Fruit fly (Drosophila melanogaster) whole organism, embryonic: ENCODE data around the gene mei-P26.

ENCODE experiments used
- Adf1 ChIP-seq: fragments of 200-800 bp; sonication (Bioruptor generic); IDR thresholded peaks from 2 replicates; pipeline ENCODE4 v1.3.6; 2022; ENCODE audit warnings: missing biosample characterization, missing genetic modification characterization
- Antp ChIP-seq: fragments of 200-800 bp; sonication (Bioruptor generic); optimal IDR thresholded peaks from 3 replicates; lab custom pipeline; 2016; ENCODE audit warnings: missing biosample characterization, missing genetic modification characterization
- Atf-2 ChIP-seq: fragments of 200-800 bp; sonication (Bioruptor generic); optimal IDR thresholded peaks from 2 replicates; lab custom pipeline; 2016; ENCODE audit warnings: missing biosample characterization, missing genetic modification characterization
- B-H1 ChIP-seq: fragments of 200-800 bp; sonication (Bioruptor generic); IDR thresholded peaks from 3 replicates; pipeline ENCODE4 v1.3.6; 2022; ENCODE audit warnings: missing biosample characterization, missing genetic modification characterization
- CG10147 ChIP-seq: fragments of 200-800 bp; sonication (Bioruptor generic); optimal IDR thresholded peaks from 2 replicates; lab custom pipeline; 2019; ENCODE audit warnings: missing biosample characterization, mild to moderate bottlenecking, missing genetic modification characterization, moderate library complexity
- CG10366 ChIP-seq: fragments of 200-800 bp; sonication (Bioruptor generic); IDR thresholded peaks from 2 replicates; pipeline ENCODE4 v1.3.6; 2022; ENCODE audit warnings: missing biosample characterization, missing genetic modification characterization
- CG14014 ChIP-seq: fragments of 200-800 bp; sonication (Bioruptor generic); IDR thresholded peaks from 2 replicates; pipeline ENCODE4 v1.3.6; 2022; ENCODE audit warnings: missing biosample characterization, missing genetic modification characterization
- CG16779 ChIP-seq: fragments of 200-800 bp; sonication (Bioruptor generic); IDR thresholded peaks from 2 replicates; pipeline ENCODE4 v1.3.6; 2022; ENCODE audit warnings: missing biosample characterization, missing genetic modification characterization
- CG18619 ChIP-seq: fragments of 200-800 bp; sonication (Bioruptor generic); optimal IDR thresholded peaks from 3 replicates; lab custom pipeline; 2017; ENCODE audit warnings: missing biosample characterization, mild to moderate bottlenecking, missing genetic modification characterization
- CG18764 ChIP-seq: fragments of 200-800 bp; sonication (Bioruptor generic); optimal IDR thresholded peaks from 3 replicates; lab custom pipeline; 2016; ENCODE audit warnings: missing biosample characterization, missing genetic modification characterization
- CG32767 ChIP-seq: fragments of 200-800 bp; sonication (Bioruptor generic); IDR thresholded peaks from 2 replicates; pipeline ENCODE4 v1.3.6; 2022; ENCODE audit warnings: missing biosample characterization, missing genetic modification characterization
- CG3995 ChIP-seq: fragments of 200-800 bp; sonication (Bioruptor generic); optimal IDR thresholded peaks from 3 replicates; lab custom pipeline; 2016; ENCODE audit warnings: missing biosample characterization, missing genetic modification characterization
- CG43689 ChIP-seq: fragments of 200-800 bp; sonication (Bioruptor generic); IDR thresholded peaks from 2 replicates; pipeline ENCODE4 v1.3.6; 2022; ENCODE audit warnings: missing biosample characterization, missing genetic modification characterization
- CG4617 ChIP-seq: fragments of 200-800 bp; sonication (Bioruptor generic); optimal IDR thresholded peaks from 3 replicates; lab custom pipeline; 2016; ENCODE audit warnings: missing biosample characterization, missing genetic modification characterization, borderline replicate concordance
- CG5180 ChIP-seq: fragments of 200-800 bp; sonication (Bioruptor generic); optimal IDR thresholded peaks from 3 replicates; lab custom pipeline; 2017; ENCODE audit warnings: missing biosample characterization, missing genetic modification characterization, mild to moderate bottlenecking, moderate library complexity, missing genetic modification reagents
- CG6689 ChIP-seq: fragments of 200-800 bp; sonication (Bioruptor generic); IDR thresholded peaks from 2 replicates; pipeline ENCODE4 v1.3.6; 2022; ENCODE audit warnings: missing biosample characterization, missing genetic modification characterization
- CG6765 ChIP-seq: fragments of 200-800 bp; sonication (Bioruptor generic); optimal IDR thresholded peaks from 3 replicates; lab custom pipeline; 2017; ENCODE audit warnings: missing biosample characterization, mild to moderate bottlenecking, missing genetic modification characterization
- CG7987 ChIP-seq: fragments of 200-800 bp; sonication (Bioruptor generic); optimal IDR thresholded peaks from 2 replicates; lab custom pipeline; 2018; ENCODE audit warnings: missing biosample characterization, mild to moderate bottlenecking, missing genetic modification characterization, moderate library complexity
- CG9817 ChIP-seq: fragments of 200-800 bp; sonication (Bioruptor generic); optimal IDR thresholded peaks from 2 replicates; lab custom pipeline; 2018; ENCODE audit warnings: missing biosample characterization, mild to moderate bottlenecking, missing genetic modification characterization, moderate library complexity
- CG9932 ChIP-seq: fragments of 200-800 bp; sonication (Bioruptor generic); IDR thresholded peaks from 2 replicates; pipeline ENCODE4 v1.3.6; 2022; ENCODE audit warnings: missing biosample characterization, missing genetic modification characterization
- CHES-1-like ChIP-seq: fragments of 200-800 bp; sonication (Bioruptor generic); optimal IDR thresholded peaks from 2 replicates; lab custom pipeline; 2016; ENCODE audit warnings: missing biosample characterization, missing genetic modification characterization
- Dek ChIP-seq: fragments of 200-800 bp; sonication (Bioruptor generic); optimal IDR thresholded peaks from 3 replicates; lab custom pipeline; 2019; ENCODE audit warnings: missing biosample characterization, mild to moderate bottlenecking, missing genetic modification characterization, moderate library complexity
- E2f1 ChIP-seq: fragments of 200-800 bp; sonication (Bioruptor generic); IDR thresholded peaks from 2 replicates; pipeline ENCODE4 v1.3.6; 2022; ENCODE audit warnings: missing biosample characterization, missing genetic modification characterization
- H2.0 ChIP-seq: fragments of 200-800 bp; sonication (Bioruptor generic); IDR thresholded peaks from 2 replicates; pipeline ENCODE4 v1.3.6; 2022; ENCODE audit warnings: missing biosample characterization, missing genetic modification characterization
- Rfx ChIP-seq: fragments of 200-800 bp; sonication (Bioruptor generic); IDR thresholded peaks from 2 replicates; pipeline ENCODE4 v1.3.6; 2022; ENCODE audit warnings: missing biosample characterization, missing genetic modification characterization
- Sox100B ChIP-seq: fragments of 200-800 bp; sonication (Bioruptor generic); optimal IDR thresholded peaks from 3 replicates; lab custom pipeline; 2018; ENCODE audit warnings: missing biosample characterization, mild to moderate bottlenecking, missing genetic modification characterization
- Sox102F ChIP-seq: fragments of 200-800 bp; sonication (Bioruptor generic); optimal IDR thresholded peaks from 2 replicates; lab custom pipeline; 2018; ENCODE audit warnings: missing biosample characterization, mild to moderate bottlenecking, missing genetic modification characterization, moderate library complexity
- YL-1 ChIP-seq: fragments of 200-800 bp; sonication (Bioruptor generic); optimal IDR thresholded peaks from 3 replicates; lab custom pipeline; 2017; ENCODE audit warnings: missing biosample characterization, mild to moderate bottlenecking, missing genetic modification characterization
- chif ChIP-seq, 2 experiments: fragments of 200-800 bp; sonication (Bioruptor generic); optimal IDR thresholded peaks; 3 replicates each; lab custom pipeline; 2016; ENCODE audit warnings: missing biosample characterization in 2 of 2, missing genetic modification characterization in 2 of 2
- crp ChIP-seq, 2 experiments: fragments of 200-800 bp; sonication (Bioruptor generic); optimal IDR thresholded peaks; 2 replicates in 1 of 2; 3 replicates in 1 of 2; lab custom pipeline; 2017; ENCODE audit warnings: missing biosample characterization in 2 of 2, missing genetic modification characterization in 2 of 2, mild to moderate bottlenecking in 1 of 2, moderate library complexity in 1 of 2
- cwo ChIP-seq: fragments of 200-800 bp; sonication (Bioruptor generic); optimal IDR thresholded peaks from 3 replicates; lab custom pipeline; 2017; ENCODE audit warnings: missing biosample characterization, missing genetic modification characterization, mild to moderate bottlenecking, moderate library complexity, missing genetic modification reagents
- danr ChIP-seq: fragments of 200-800 bp; sonication (Bioruptor generic); IDR thresholded peaks from 2 replicates; pipeline ENCODE4 v1.3.6; 2022; ENCODE audit warnings: missing biosample characterization, missing genetic modification characterization
- fu2 ChIP-seq: fragments of 200-800 bp; sonication (Bioruptor generic); optimal IDR thresholded peaks from 2 replicates; lab custom pipeline; 2016; ENCODE audit warnings: missing biosample characterization, missing genetic modification characterization
- gcm ChIP-seq: fragments of 200-800 bp; sonication (Bioruptor generic); optimal IDR thresholded peaks from 2 replicates; lab custom pipeline; 2019; ENCODE audit warnings: missing biosample characterization, mild to moderate bottlenecking, missing genetic modification characterization, moderate library complexity
- grau ChIP-seq: fragments of 200-800 bp; optimal IDR thresholded peaks from 3 replicates; lab custom pipeline; 2019; ENCODE audit warnings: missing biosample characterization, mild to moderate bottlenecking, missing genetic modification characterization, moderate library complexity
- jing ChIP-seq: fragments of 200-800 bp; sonication (Bioruptor generic); optimal IDR thresholded peaks from 2 replicates; lab custom pipeline; 2018; ENCODE audit warnings: missing biosample characterization, mild to moderate bottlenecking, missing genetic modification characterization
- klu ChIP-seq: fragments of 200-800 bp; sonication (Bioruptor generic); IDR thresholded peaks from 2 replicates; pipeline ENCODE4 v1.3.6; 2022; ENCODE audit warnings: missing biosample characterization, missing genetic modification characterization
- knrl ChIP-seq: fragments of 200-800 bp; sonication (Bioruptor generic); IDR thresholded peaks from 3 replicates; pipeline ENCODE4 v1.3.6; 2022; ENCODE audit warnings: missing biosample characterization, missing genetic modification characterization; ENCODE audit not compliant: partially characterized antibody
- nmo ChIP-seq: fragments of 200-800 bp; sonication (Bioruptor generic); optimal IDR thresholded peaks from 2 replicates; lab custom pipeline; 2018; ENCODE audit warnings: missing biosample characterization, mild to moderate bottlenecking, missing genetic modification characterization, moderate library complexity
- onecut ChIP-seq: fragments of 200-800 bp; sonication (Bioruptor generic); IDR thresholded peaks from 2 replicates; pipeline ENCODE4 v1.3.6; 2022; ENCODE audit warnings: missing biosample characterization, missing genetic modification characterization
- pho ChIP-seq: fragments of 200-800 bp; sonication (Bioruptor generic); optimal IDR thresholded peaks from 2 replicates; lab custom pipeline; 2016; ENCODE audit warnings: missing biosample characterization, missing genetic modification characterization
- row ChIP-seq: fragments of 200-800 bp; sonication (Bioruptor generic); IDR thresholded peaks from 3 replicates; pipeline ENCODE4 v1.3.6; 2022; ENCODE audit warnings: missing biosample characterization, missing genetic modification characterization
- salm ChIP-seq: fragments of 200-800 bp; sonication (Bioruptor generic); optimal IDR thresholded peaks from 2 replicates; lab custom pipeline; 2018; ENCODE audit warnings: missing biosample characterization, mild to moderate bottlenecking, missing genetic modification characterization
- sisA ChIP-seq: fragments of 200-800 bp; sonication (Bioruptor generic); IDR thresholded peaks from 2 replicates; pipeline ENCODE4 v1.3.6; 2022; ENCODE audit warnings: missing biosample characterization, missing genetic modification characterization
- stc ChIP-seq: fragments of 200-800 bp; sonication (Bioruptor generic); IDR thresholded peaks from 2 replicates; pipeline ENCODE4 v1.3.6; 2022; ENCODE audit warnings: missing biosample characterization, missing genetic modification characterization
- tgo ChIP-seq: fragments of 200-800 bp; sonication (Bioruptor generic); IDR thresholded peaks from 3 replicates; pipeline ENCODE4 v1.3.6; 2022; ENCODE audit warnings: missing biosample characterization, missing genetic modification characterization
- unc-4 ChIP-seq: fragments of 200-800 bp; sonication (Bioruptor generic); IDR thresholded peaks from 2 replicates; pipeline ENCODE4 v1.3.6; 2022; ENCODE audit warnings: missing biosample characterization, missing genetic modification characterization; ENCODE audit not compliant: partially characterized antibody
- vnd ChIP-seq: fragments of 200-800 bp; sonication (Bioruptor generic); IDR thresholded peaks from 3 replicates; pipeline ENCODE4 v1.3.6; 2022; ENCODE audit warnings: missing biosample characterization, missing genetic modification characterization; ENCODE audit not compliant: partially characterized antibody
- zen2 ChIP-seq: fragments of 200-800 bp; sonication (Bioruptor generic); IDR thresholded peaks from 3 replicates; pipeline ENCODE4 v1.3.6; 2022; ENCODE audit warnings: missing biosample characterization, missing genetic modification characterization; ENCODE audit not compliant: partially characterized antibody

Gene mei-P26

DNA sequence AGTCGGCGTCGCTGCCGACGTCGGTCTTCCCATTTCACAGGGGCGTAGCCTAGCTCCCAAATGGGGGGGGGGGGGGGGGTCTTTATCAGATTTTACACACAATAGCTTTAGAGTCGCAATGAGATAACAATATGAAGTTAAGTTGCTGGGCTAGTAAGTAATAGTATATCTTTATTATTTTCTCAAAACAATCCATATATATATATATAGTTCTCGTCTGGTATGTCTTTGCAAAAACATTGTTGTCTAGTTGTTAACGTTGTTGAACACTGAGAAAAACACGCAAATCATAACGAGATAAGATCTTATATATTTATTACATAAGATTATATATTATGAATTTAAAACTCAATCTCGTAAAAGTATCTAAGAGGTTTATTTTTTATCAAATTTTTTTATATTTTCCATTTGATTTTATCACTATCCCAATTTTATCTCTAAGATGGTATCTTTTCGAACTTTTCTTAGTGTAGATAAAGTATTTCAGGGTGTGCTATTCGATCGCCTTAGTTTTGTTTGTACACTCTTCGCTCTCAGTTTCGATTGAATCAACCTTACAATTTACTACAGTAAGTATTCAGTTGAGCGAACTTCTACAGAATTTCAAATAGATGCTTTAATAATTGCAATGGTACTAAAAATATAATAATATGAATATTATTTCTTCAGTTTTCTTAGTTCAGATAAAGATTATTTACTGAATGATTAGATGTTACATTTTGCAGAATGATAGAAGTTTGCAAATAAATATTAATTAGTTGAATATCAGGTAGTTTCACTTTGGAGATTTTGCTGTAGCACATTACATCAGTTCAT lies 39.0 kb downstream of the mei-P26 start (continued):
- TF ChIP-seq Atf-2 (GFP tag; lab: Kevin White, UChicago): no peak
- peak; percentile 78 for TF ChIP-seq CG6765
- TF ChIP-seq CG6689: peak; percentile 92
- no peak for TF ChIP-seq YL-1 (GFP tag; lab: Kevin White, UChicago)
- TF ChIP-seq E2f1 (GFP tag; lab: Robert Waterston, UW): peak; percentile 85
- TF ChIP-seq knrl: no peak
- TF ChIP-seq grau: peak; percentile 97
- no peak for TF ChIP-seq CG18764 (GFP tag; lab: Kevin White, UChicago)
- TF ChIP-seq CG7987 (GFP tag; lab: Kevin White, UChicago): peak; percentile 71
- TF ChIP-seq CG3995 (GFP tag; lab: Kevin White, UChicago): no peak
- TF ChIP-seq danr: peak; percentile 72
- TF ChIP-seq CG32767 (GFP tag; lab: Robert Waterston, UW): no peak
- TF ChIP-seq crp (GFP tag; optimal IDR thresholded peaks at IDR 0.05; lab: Kevin White, UChicago): no peak
- TF ChIP-seq CG16779 (GFP tag; lab: Robert Waterston, UW): peak; percentile 92
- TF ChIP-seq CG9817 (tag; lab: Kevin White, UChicago): peak; percentile 81
- TF ChIP-seq klu (GFP tag; lab: Robert Waterston, UW): peak; percentile 60; the same call in 1 of the 2 replicates
- TF ChIP-seq tgo: peak; percentile 82; the same call in 2 of the 3 replicates
- TF ChIP-seq pho (GFP tag; lab: Kevin White, UChicago): no peak
- TF ChIP-seq CG10366 (GFP tag; lab: Robert Waterston, UW): peak; percentile 77
- peak; percentile 75; the same call in 1 of the 2 replicates for TF ChIP-seq H2.0
- TF ChIP-seq jing (GFP tag; lab: Kevin White, UChicago): peak; percentile 2
- peak; percentile 83 for TF ChIP-seq cwo
- TF ChIP-seq sisA (GFP tag; lab: Robert Waterston, UW): peak; percentile 61
- TF ChIP-seq Rfx: peak; percentile 98
- no peak for TF ChIP-seq CHES-1-like (GFP tag; lab: Kevin White, UChicago)
- TF ChIP-seq row (GFP tag; lab: Robert Waterston, UW): peak; percentile 84
- TF ChIP-seq CG43689 (GFP tag; lab: Robert Waterston, UW): peak; percentile 53; the same call in 1 of the 2 replicates
- TF ChIP-seq chif (GFP tag; optimal IDR thresholded peaks at IDR 0.05; lab: Kevin White, UChicago): peak in 1 of 2 experiments; percentile 8
- peak; percentile 39 for TF ChIP-seq Sox100B
- TF ChIP-seq stc (GFP tag; lab: Robert Waterston, UW): peak; percentile 69
- peak; percentile 95 for TF ChIP-seq CG9932
- TF ChIP-seq nmo (GFP tag; lab: Kevin White, UChicago): peak; percentile 53
- peak; percentile 10 for TF ChIP-seq salm (tag; lab: Kevin White, UChicago)
- TF ChIP-seq Sox102F (GFP tag; lab: Kevin White, UChicago): peak; percentile 50
- TF ChIP-seq B-H1 (GFP tag; lab: Robert Waterston, UW): peak; percentile 49
- TF ChIP-seq Antp (GFP tag; lab: Kevin White, UChicago): no peak
- TF ChIP-seq CG14014 (GFP tag; lab: Robert Waterston, UW): peak; percentile 89
- TF ChIP-seq CG5180: peak; percentile 18
- TF ChIP-seq vnd (GFP tag; lab: Robert Waterston, UW): no peak
- TF ChIP-seq CG10147 (GFP tag; lab: Kevin White, UChicago): peak; percentile 35
- no peak for TF ChIP-seq zen2 (GFP tag; lab: Robert Waterston, UW)
- TF ChIP-seq CG4617 (GFP tag; lab: Kevin White, UChicago): no peak
- TF ChIP-seq unc-4 (GFP tag; lab: Robert Waterston, UW): no peak
- peak; percentile 96 for TF ChIP-seq Adf1 (GFP tag; lab: Robert Waterston, UW)
- peak; percentile 82 for TF ChIP-seq Dek
- peak; percentile 16 for TF ChIP-seq fu2 (GFP tag; lab: Kevin White, UChicago)
- peak; percentile 47; the same call in 1 of the 2 replicates for TF ChIP-seq onecut (GFP tag; lab: Robert Waterston, UW)
- TF ChIP-seq gcm (GFP tag; lab: Kevin White, UChicago): peak; percentile 19
- peak; percentile 71 for TF ChIP-seq CG18619 (GFP tag; lab: Kevin White, UChicago)
